Fruit fly (Drosophila melanogaster): ENCODE measurements around the gene Srp54k.

Srp54k gene

dm6 chr3L:5182994-5183566 is 30.6 kb downstream of the Srp54k start (continued):
- TF ChIP-seq Rfx (GFP tag; IDR thresholded peaks at IDR 0.05) (peak; percentile 52), da (GFP tag; optimal IDR thresholded peaks at IDR 0.05) (no peak), Sox102F (GFP tag; optimal IDR thresholded peaks at IDR 0.05) (no peak), mam (GFP tag; optimal IDR thresholded peaks at IDR 0.05) (peak; percentile 8), CG31365 (tag; optimal IDR thresholded peaks at IDR 0.05) (no peak), crp (GFP tag; optimal IDR thresholded peaks at IDR 0.05) (no peak), tll (GFP tag; optimal IDR thresholded peaks at IDR 0.05) (no peak), CG10979 (tag; optimal IDR thresholded peaks at IDR 0.05) (no peak), CG6689 (GFP tag; IDR thresholded peaks at IDR 0.05) (no peak), Dll (GFP tag; IDR thresholded peaks at IDR 0.05; ENCODE audit: partially characterized antibody) (no peak), CG4328 (GFP tag; optimal IDR thresholded peaks at IDR 0.05) (no peak), CG4617 (GFP tag; optimal IDR thresholded peaks at IDR 0.05; ENCODE audit: borderline replicate concordance) (no peak), CG9215 (GFP tag; IDR thresholded peaks at IDR 0.05) (no peak), nerfin-1 (tag; optimal IDR thresholded peaks at IDR 0.05) (peak; percentile 32), ATbp (GFP tag; optimal IDR thresholded peaks at IDR 0.05) (no peak), tx (GFP tag; optimal IDR thresholded peaks at IDR 0.05) (no peak), pum (GFP tag; optimal IDR thresholded peaks at IDR 0.05) (no peak), CG14014 (GFP tag; IDR thresholded peaks at IDR 0.05) (no peak), ac (GFP tag; optimal IDR thresholded peaks at IDR 0.05) (no peak), bsh (GFP tag; optimal IDR thresholded peaks at IDR 0.05) (no peak), Abd-B (GFP tag; optimal IDR thresholded peaks at IDR 0.05) (no peak), HLHmδ (GFP tag; optimal IDR thresholded peaks at IDR 0.05) (no peak), HLH3B (GFP tag; IDR thresholded peaks at IDR 0.05) (no peak), CG10462 (GFP tag; optimal IDR thresholded peaks at IDR 0.05) (no peak), Scr (GFP tag; IDR thresholded peaks at IDR 0.05; ENCODE audit: partially characterized antibody) (no peak), CG14050 (GFP tag; IDR thresholded peaks at IDR 0.05) (no peak; the same call in 2 of the 3 replicates), sens-2 (GFP tag; IDR thresholded peaks at IDR 0.05) (no peak), her (GFP tag; optimal IDR thresholded peaks at IDR 0.05) (no peak), Xbp1 (GFP tag; optimal IDR thresholded peaks at IDR 0.05) (no peak), CG8388 (GFP tag; optimal IDR thresholded peaks at IDR 0.05) (no peak), Med (GFP tag) (peak; percentile 68), CG32532 (GFP tag; IDR thresholded peaks at IDR 0.05) (no peak), E2f2 (GFP tag; IDR thresholded peaks at IDR 0.05) (no peak), CG17829 (tag; optimal IDR thresholded peaks at IDR 0.05) (no peak), bbx (GFP tag; IDR thresholded peaks at IDR 0.05; ENCODE audit: partially characterized antibody) (no peak), hbn (GFP tag; IDR thresholded peaks at IDR 0.05; ENCODE audit: partially characterized antibody) (no peak), CG13123 (GFP tag; optimal IDR thresholded peaks at IDR 0.05) (no peak), Fer3 (tag; optimal IDR thresholded peaks at IDR 0.05) (no peak), CG30403 (GFP tag; optimal IDR thresholded peaks at IDR 0.05) (no peak), CG8089 (GFP tag; optimal IDR thresholded peaks at IDR 0.05) (no peak), CG13296 (GFP tag; optimal IDR thresholded peaks at IDR 0.05) (no peak), ind (GFP tag; optimal IDR thresholded peaks at IDR 0.05) (peak; percentile 6), CG17612 (GFP tag; IDR thresholded peaks at IDR 0.05) (no peak), lov (optimal IDR thresholded peaks at IDR 0.05) (no peak), lov (GFP tag; IDR thresholded peaks at IDR 0.05) (no peak), NC2α (GFP tag; optimal IDR thresholded peaks at IDR 0.05) (no peak), CG1647 (GFP tag; optimal IDR thresholded peaks at IDR 0.05) (peak; percentile 15), esg (GFP tag; conservative IDR thresholded peaks at IDR 0.05) (0 out of 2 replicates have a peak, but pooled peaks have one; percentile 11), lola (GFP tag; optimal IDR thresholded peaks at IDR 0.05) (no peak), sima (GFP tag; optimal IDR thresholded peaks at IDR 0.05) (no peak)

Data from whole organism, embryonic.